Fruit fly (Drosophila melanogaster): ENCODE measurements around the gene Ugt36E1.

Ugt36E1 gene

DNA sequence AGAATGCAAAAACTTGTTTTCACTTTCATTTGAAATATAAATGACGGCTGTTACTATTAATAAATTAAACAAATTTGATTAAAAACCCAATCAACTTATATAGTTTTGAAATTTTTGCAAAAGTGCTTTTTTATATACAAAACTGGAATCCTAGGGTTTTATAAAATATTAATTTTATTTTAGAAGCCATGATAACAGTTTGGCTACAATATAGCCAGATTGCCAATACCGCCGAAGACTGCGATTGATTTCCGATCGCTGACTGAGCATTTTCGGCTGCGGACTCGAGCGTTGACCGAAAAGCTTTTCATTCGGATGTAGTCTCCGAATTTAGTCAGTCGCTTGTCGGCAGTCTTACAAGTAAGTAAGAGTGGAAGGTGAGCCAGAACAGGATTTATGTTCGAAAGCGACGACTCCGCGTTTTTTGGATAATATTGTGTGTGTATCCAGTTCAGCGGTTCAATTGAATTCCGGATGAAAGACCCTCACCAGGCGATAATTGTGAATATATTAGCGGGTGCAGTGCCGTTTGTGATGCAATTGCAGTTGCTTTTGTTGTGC is 3.2 kb upstream of the Ugt36E1 start, which contains the start of gene Ugt36D1 (continued):
- TF ChIP-seq kah (GFP tag; optimal IDR thresholded peaks at IDR 0.05), result no peak
- TF ChIP-seq CG42726 (GFP tag; IDR thresholded peaks at IDR 0.05; ENCODE audit: partially characterized antibody), result peak; percentile 66
- TF ChIP-seq CG7987 (GFP tag; optimal IDR thresholded peaks at IDR 0.05), result peak; percentile 31
- TF ChIP-seq Adf1 (GFP tag; IDR thresholded peaks at IDR 0.05), result peak; percentile 29; the same call in 1 of the 2 replicates
- TF ChIP-seq Hr3 (GFP tag; optimal IDR thresholded peaks at IDR 0.05), result no peak
- TF ChIP-seq Jarid2 (GFP tag; optimal IDR thresholded peaks at IDR 0.05), result peak; percentile 83
- TF ChIP-seq CG10147 (GFP tag; optimal IDR thresholded peaks at IDR 0.05), result peak; percentile 28
- TF ChIP-seq Atf6 (GFP tag; IDR thresholded peaks at IDR 0.05), result 0 out of 2 replicates have a peak, but pooled peaks have one; percentile 12
- peak; percentile 10 for TF ChIP-seq CG14710 (tag; optimal IDR thresholded peaks at IDR 0.05)
- no peak for TF ChIP-seq CG5180 (GFP tag; optimal IDR thresholded peaks at IDR 0.05)
- peak; percentile 98 for TF ChIP-seq Deaf1 (tag; optimal IDR thresholded peaks at IDR 0.05)
- TF ChIP-seq NfI (GFP tag; optimal IDR thresholded peaks at IDR 0.05), result peak; percentile 39
- TF ChIP-seq row (GFP tag; IDR thresholded peaks at IDR 0.05), result peak; percentile 72
- TF ChIP-seq HmgZ (tag; optimal IDR thresholded peaks at IDR 0.05), result peak; percentile 6
- TF ChIP-seq tna (GFP tag; IDR thresholded peaks at IDR 0.05; ENCODE audit: partially characterized antibody), result no peak

DNA sequence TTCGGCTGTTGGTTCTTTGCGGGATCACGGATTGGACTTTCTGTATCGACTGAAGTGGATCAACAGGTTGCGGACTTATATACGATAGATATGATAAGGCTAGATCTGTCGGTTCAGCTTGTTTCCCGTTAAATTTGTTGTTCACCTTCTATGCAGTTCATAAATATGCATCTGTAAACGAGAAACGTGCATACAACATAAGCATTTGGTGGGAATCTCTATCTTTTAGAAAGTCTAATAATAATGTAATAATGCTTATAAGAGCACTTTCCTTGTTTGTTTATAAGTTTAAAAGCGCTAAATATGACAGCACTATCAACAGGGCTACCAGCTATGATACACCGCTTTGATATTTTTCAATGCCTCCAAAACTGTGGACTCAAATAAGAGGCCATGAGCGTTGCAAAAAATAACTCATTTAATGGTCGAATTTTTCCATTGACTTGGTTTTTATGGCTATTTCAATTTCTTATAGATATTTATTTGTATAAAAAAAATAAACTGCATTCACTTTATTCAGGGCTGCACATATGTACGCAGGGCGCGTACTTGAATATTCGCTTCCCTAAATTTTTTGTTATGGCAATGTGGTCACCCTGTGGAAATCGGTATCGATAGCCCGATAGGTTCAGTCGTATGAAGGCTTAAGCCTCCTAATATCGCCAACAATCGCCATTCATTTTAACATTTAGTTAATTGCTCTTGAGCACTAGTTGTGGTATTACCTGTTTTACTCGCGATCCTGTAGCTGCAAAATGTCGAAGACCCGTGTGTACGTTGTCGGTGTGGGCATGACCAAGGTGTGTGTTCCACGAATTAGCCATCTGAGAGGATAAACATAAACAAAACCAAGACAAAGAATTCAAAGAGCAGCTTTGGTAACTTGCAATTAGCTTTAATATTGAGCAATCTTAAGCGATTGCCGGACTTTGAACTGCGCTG is 4.3 kb downstream of the Ugt36E1 start, which contains the start of the genes CG17597 and ScpX:
TSS of gene CG17597 (minus strand) at position 567 of the 942 bp plus-strand sequence.
TSS of gene ScpX (plus strand) at position 643 of the 942 bp plus-strand sequence.
- TF ChIP-seq zen2 (GFP tag; IDR thresholded peaks at IDR 0.05; ENCODE audit: partially characterized antibody) (peak; percentile 81), CG42726 (GFP tag; IDR thresholded peaks at IDR 0.05; ENCODE audit: partially characterized antibody) (peak; percentile 73), CG1024 (GFP tag; IDR thresholded peaks at IDR 0.05) (peak; percentile 23), Dfd (GFP tag; optimal IDR thresholded peaks at IDR 0.05) (no peak), ara (GFP tag; IDR thresholded peaks at IDR 0.05) (no peak; the same call in 1 of the 2 replicates), CG10147 (GFP tag; optimal IDR thresholded peaks at IDR 0.05) (peak; percentile 60), pan (optimal IDR thresholded peaks at IDR 0.05) (no peak), pan (GFP tag; optimal IDR thresholded peaks at IDR 0.05 in 1 of 2, IDR thresholded peaks at IDR 0.05 in 1 of 2) (no peak), CG6854 (GFP tag; optimal IDR thresholded peaks at IDR 0.05) (peak; percentile 45), Hr39 (optimal IDR thresholded peaks at IDR 0.05) (no peak), slou (GFP tag; optimal IDR thresholded peaks at IDR 0.05) (peak; percentile 70), CG14710 (tag; optimal IDR thresholded peaks at IDR 0.05) (peak; percentile 82), ttk (GFP tag; IDR thresholded peaks at IDR 0.05) (no peak), Pdp1 (GFP tag; optimal IDR thresholded peaks at IDR 0.05) (peak; percentile 50 to 74), odd (GFP tag; optimal IDR thresholded peaks at IDR 0.05) (no peak), trem (tag; optimal IDR thresholded peaks at IDR 0.05) (peak; percentile 64), ATbp (GFP tag; optimal IDR thresholded peaks at IDR 0.05) (no peak), CG14441 (GFP tag; IDR thresholded peaks at IDR 0.05) (peak; percentile 52; the same call in 1 of the 2 replicates), ci (GFP tag; IDR thresholded peaks at IDR 0.05) (peak; percentile 59; the same call in 1 of the 3 replicates), CG2120 (GFP tag; optimal IDR thresholded peaks at IDR 0.05) (peak; percentile 79), Lim3 (GFP tag; IDR thresholded peaks at IDR 0.05) (no peak), CG1647 (GFP tag; optimal IDR thresholded peaks at IDR 0.05) (peak; percentile 51), gsb-n (tag; optimal IDR thresholded peaks at IDR 0.05) (peak; percentile 24), fu2 (GFP tag; optimal IDR thresholded peaks at IDR 0.05) (peak; percentile 41), HLH54F (GFP tag; optimal IDR thresholded peaks at IDR 0.05) (peak; percentile 68), CG12104 (GFP tag; optimal IDR thresholded peaks at IDR 0.05) (peak; percentile 71), ap (GFP tag; IDR thresholded peaks at IDR 0.05) (0 out of 2 replicates have a peak, but pooled peaks have one; percentile 19), Fer2 (tag; optimal IDR thresholded peaks at IDR 0.05) (peak; percentile 26), CG4854 (GFP tag; optimal IDR thresholded peaks at IDR 0.05) (peak; percentile 39), CG4282 (GFP tag; optimal IDR thresholded peaks at IDR 0.05) (no peak), bab2 (GFP tag; optimal IDR thresholded peaks at IDR 0.05) (peak; percentile 59), CG4328 (GFP tag; optimal IDR thresholded peaks at IDR 0.05) (peak; percentile 29), Stat92E (GFP tag; optimal IDR thresholded peaks at IDR 0.05) (no peak), Opbp (GFP tag; IDR thresholded peaks at IDR 0.05; ENCODE audit: partially characterized antibody) (peak; percentile 91)
